4 worm cellular contexts compared by ENCODE assay signal in genomic region chrX:6097551-6097950, ce11.
TF ChIP-seq lines count a peak whose summit lies in the region.

Gene C15H9.4 (plus strand): TSS chrX:6097643.

TF ChIP-seq in whole organism, L2 larva, 48 proteins besides CTCF, POLR2A, EP300 and RAD21 (continues in another document):
- TF ChIP-seq lin-39 (tag; optimal IDR thresholded peaks at IDR 0.05; lab: Kevin White, UChicago) (no peak), egl-27 (tag; optimal IDR thresholded peaks at IDR 0.05; lab: Kevin White, UChicago) (peak; percentile 10), sem-4 (tag; optimal IDR thresholded peaks at IDR 0.05; lab: Kevin White, UChicago) (no peak), nhr-6 (tag; optimal IDR thresholded peaks at IDR 0.05; lab: Kevin White, UChicago) (no peak), ceh-16 (tag; optimal IDR thresholded peaks at IDR 0.05; lab: Kevin White, UChicago) (no peak), nhr-21 (tag; optimal IDR thresholded peaks at IDR 0.05; lab: Kevin White, UChicago) (no peak), fos-1 (tag; optimal IDR thresholded peaks at IDR 0.05; lab: Kevin White, UChicago) (no peak), C34F6.9 (tag; optimal IDR thresholded peaks at IDR 0.05; lab: Kevin White, UChicago) (peak; percentile 56), unc-39 (tag; optimal IDR thresholded peaks at IDR 0.05; lab: Kevin White, UChicago) (no peak), ama-1 (optimal IDR thresholded peaks at IDR 0.05; lab: Kevin White, UChicago) (no peak), ztf-1 (GFP tag; conservative IDR thresholded peaks at IDR 0.05; lab: Robert Waterston, UW) (no peak), mdl-1 (tag; optimal IDR thresholded peaks at IDR 0.05; lab: Kevin White, UChicago) (peak in 1 of 2 experiments; percentile 16), ztf-4 (tag; optimal IDR thresholded peaks at IDR 0.05; lab: Kevin White, UChicago) (no peak), nhr-11 (tag; optimal IDR thresholded peaks at IDR 0.05; lab: Kevin White, UChicago) (no peak), peb-1 (tag; optimal IDR thresholded peaks at IDR 0.05; lab: Kevin White, UChicago) (no peak), nhr-12 (tag; optimal IDR thresholded peaks at IDR 0.05; lab: Kevin White, UChicago) (no peak), snpc-4 (tag; optimal IDR thresholded peaks at IDR 0.05; lab: Kevin White, UChicago) (no peak), unc-62 (GFP tag; optimal IDR thresholded peaks at IDR 0.05; lab: Kevin White, UChicago) (no peak), dmd-4 (tag; optimal IDR thresholded peaks at IDR 0.05; lab: Kevin White, UChicago) (no peak), elt-3 (tag; optimal IDR thresholded peaks at IDR 0.05; lab: Kevin White, UChicago) (no peak), gmeb-1 (tag; optimal IDR thresholded peaks at IDR 0.05; lab: Kevin White, UChicago) (no peak), ztf-11 (tag; optimal IDR thresholded peaks at IDR 0.05; lab: Kevin White, UChicago) (no peak), elt-1 (tag; optimal IDR thresholded peaks at IDR 0.05; lab: Kevin White, UChicago) (no peak), F13H6.1 (tag; optimal IDR thresholded peaks at IDR 0.05; lab: Kevin White, UChicago) (peak; percentile 64)

TF ChIP-seq in whole organism, L4 larva, 104 proteins besides CTCF, POLR2A, EP300 and RAD21 (continues in another document):
- TF ChIP-seq arid-1 (GFP tag; conservative IDR thresholded peaks at IDR 0.05; lab: Robert Waterston, UW) (peak; percentile 25; the same call in 1 of the 2 replicates), ceh-62 (tag; optimal IDR thresholded peaks at IDR 0.05; lab: Kevin White, UChicago) (no peak), egl-43 (GFP tag; IDR thresholded peaks at IDR 0.05; lab: Robert Waterston, UW) (0 out of 2 replicates have a peak, but pooled peaks have one; percentile 17), lin-29 (GFP tag; IDR thresholded peaks at IDR 0.05; lab: Robert Waterston, UW) (no peak), set-16 (GFP tag; IDR thresholded peaks at IDR 0.05; lab: Robert Waterston, UW) (no peak), hmg-1.1 (GFP tag; IDR thresholded peaks at IDR 0.05; lab: Robert Waterston, UW) (peak; percentile 73), nhr-102 (tag; optimal IDR thresholded peaks at IDR 0.05; lab: Kevin White, UChicago) (peak; percentile 4), nhr-111 (GFP tag; optimal IDR thresholded peaks at IDR 0.05; lab: Kevin White, UChicago) (no peak), mdl-1 (tag; optimal IDR thresholded peaks at IDR 0.05; lab: Kevin White, UChicago) (peak in 1 of 2 experiments; percentile 7), sdz-12 (GFP tag; optimal IDR thresholded peaks at IDR 0.05; lab: Kevin White, UChicago) (no peak), lin-15B (tag; optimal IDR thresholded peaks at IDR 0.05; lab: Kevin White, UChicago) (no peak), zfp-2 (tag; optimal IDR thresholded peaks at IDR 0.05; lab: Kevin White, UChicago) (no peak), ctbp-1 (GFP tag; IDR thresholded peaks at IDR 0.05; lab: Robert Waterston, UW) (peak; percentile 56), unc-62 (GFP tag; optimal IDR thresholded peaks at IDR 0.05 in 1 of 2; lab: Kevin White, UChicago) (peak in 1 of 2 experiments; percentile 90), unc-62 (tag; optimal IDR thresholded peaks at IDR 0.05; lab: Kevin White, UChicago) (no peak), lir-3 (tag; optimal IDR thresholded peaks at IDR 0.05; lab: Kevin White, UChicago) (no peak), mep-1 (tag; optimal IDR thresholded peaks at IDR 0.05; lab: Kevin White, UChicago) (peak; percentile 68), aha-1 (tag; lab: Kevin White, UChicago) (peak; percentile 54), daf-16 (GFP tag; optimal IDR thresholded peaks at IDR 0.05; lab: Kevin White, UChicago) (no peak), daf-16 (tag; optimal IDR thresholded peaks at IDR 0.05; lab: Kevin White, UChicago) (peak; percentile 34), dmd-9 (GFP tag; IDR thresholded peaks at IDR 0.05; lab: Robert Waterston, UW) (no peak), hlh-30 (tag; optimal IDR thresholded peaks at IDR 0.05; lab: Kevin White, UChicago; ENCODE audit: insufficient read depth) (no peak), Y5F2A.4 (GFP tag; optimal IDR thresholded peaks at IDR 0.05; lab: Kevin White, UChicago) (no peak), pqm-1 (tag; optimal IDR thresholded peaks at IDR 0.05; lab: Kevin White, UChicago) (no peak), nhr-28 (tag; optimal IDR thresholded peaks at IDR 0.05; lab: Kevin White, UChicago) (no peak)

TF ChIP-seq in whole organism, late embryonic, 69 proteins besides CTCF, POLR2A, EP300 and RAD21 (continues in another document):
- TF ChIP-seq unc-86 (tag; optimal IDR thresholded peaks at IDR 0.05; lab: Kevin White, UChicago) (no peak), hlh-30 (tag; optimal IDR thresholded peaks at IDR 0.05; lab: Kevin White, UChicago; ENCODE audit: insufficient read depth) (no peak), nfya-1 (tag; optimal IDR thresholded peaks at IDR 0.05; lab: Kevin White, UChicago) (peak; percentile 74), Y22D7AL.16 (tag; optimal IDR thresholded peaks at IDR 0.05; lab: Kevin White, UChicago) (no peak), pag-3 (tag; optimal IDR thresholded peaks at IDR 0.05; lab: Kevin White, UChicago; ENCODE audit: borderline replicate concordance) (no peak), fax-1 (tag; optimal IDR thresholded peaks at IDR 0.05; lab: Kevin White, UChicago) (no peak), unc-55 (GFP tag; optimal IDR thresholded peaks at IDR 0.05; lab: Kevin White, UChicago) (peak; percentile 31), madf-2 (tag; optimal IDR thresholded peaks at IDR 0.05; lab: Kevin White, UChicago) (no peak), ahr-1 (tag; optimal IDR thresholded peaks at IDR 0.05; lab: Kevin White, UChicago) (no peak), T23F11.4 (GFP tag; optimal IDR thresholded peaks at IDR 0.05; lab: Kevin White, UChicago) (no peak), hlh-6 (tag; optimal IDR thresholded peaks at IDR 0.05; lab: Kevin White, UChicago) (no peak), ttx-3 (tag; optimal IDR thresholded peaks at IDR 0.05; lab: Kevin White, UChicago) (no peak), ceh-14 (tag; optimal IDR thresholded peaks at IDR 0.05; lab: Kevin White, UChicago) (peak; percentile 40), pha-4 (tag; optimal IDR thresholded peaks at IDR 0.05; lab: Kevin White, UChicago) (no peak), ama-1 (optimal IDR thresholded peaks at IDR 0.05; lab: Kevin White, UChicago) (no peak), dmd-4 (tag; optimal IDR thresholded peaks at IDR 0.05; lab: Kevin White, UChicago; ENCODE audit: borderline replicate concordance) (no peak), ets-4 (tag; optimal IDR thresholded peaks at IDR 0.05; lab: Kevin White, UChicago) (no peak), pax-1 (tag; optimal IDR thresholded peaks at IDR 0.05; lab: Kevin White, UChicago) (no peak), sox-2 (GFP tag; IDR thresholded peaks at IDR 0.05; lab: Robert Waterston, UW) (peak; percentile 76), sdc-2 (tag; optimal IDR thresholded peaks at IDR 0.05; lab: Kevin White, UChicago) (peak; percentile 56), ceh-31 (tag; optimal IDR thresholded peaks at IDR 0.05; lab: Kevin White, UChicago) (peak; percentile 57), K09A11.1 (tag; optimal IDR thresholded peaks at IDR 0.05; lab: Kevin White, UChicago; ENCODE audit: insufficient read depth) (no peak), F13H6.1 (tag; optimal IDR thresholded peaks at IDR 0.05; lab: Kevin White, UChicago) (no peak), npax-4 (tag; optimal IDR thresholded peaks at IDR 0.05; lab: Kevin White, UChicago) (no peak), K02D7.2 (tag; optimal IDR thresholded peaks at IDR 0.05; lab: Kevin White, UChicago) (no peak), ceh-34 (tag; optimal IDR thresholded peaks at IDR 0.05; lab: Kevin White, UChicago) (no peak)

TF ChIP-seq in whole organism, mixed stage, embryonic, 35 proteins besides CTCF, POLR2A, EP300 and RAD21 (continues in another document):
- TF ChIP-seq nhr-12 (tag; optimal IDR thresholded peaks at IDR 0.05; lab: Kevin White, UChicago) (no peak), tbx-8 (GFP tag; optimal IDR thresholded peaks at IDR 0.05; lab: Kevin White, UChicago) (no peak), lin-13 (tag; optimal IDR thresholded peaks at IDR 0.05; lab: Kevin White, UChicago) (peak; percentile 57), M03D4.4 (tag; optimal IDR thresholded peaks at IDR 0.05; lab: Kevin White, UChicago) (peak; percentile 66), nhr-76 (tag; optimal IDR thresholded peaks at IDR 0.05; lab: Kevin White, UChicago) (no peak), unc-120 (tag; optimal IDR thresholded peaks at IDR 0.05; lab: Kevin White, UChicago; ENCODE audit: poor library complexity, severe bottlenecking) (peak; percentile 59), nhr-28 (tag; optimal IDR thresholded peaks at IDR 0.05; lab: Kevin White, UChicago) (no peak), ceh-43 (GFP tag; optimal IDR thresholded peaks at IDR 0.05; lab: Kevin White, UChicago) (peak; percentile 49), hlh-1 (tag; optimal IDR thresholded peaks at IDR 0.05; lab: Kevin White, UChicago) (peak; percentile 73), cnd-1 (tag; optimal IDR thresholded peaks at IDR 0.05; lab: Kevin White, UChicago) (peak; percentile 84), unc-39 (tag; optimal IDR thresholded peaks at IDR 0.05; lab: Kevin White, UChicago) (no peak), blmp-1 (tag; optimal IDR thresholded peaks at IDR 0.05; lab: Kevin White, UChicago) (no peak), nhr-2 (tag; optimal IDR thresholded peaks at IDR 0.05; lab: Kevin White, UChicago) (no peak), ztf-11 (tag; optimal IDR thresholded peaks at IDR 0.05; lab: Kevin White, UChicago) (no peak), flh-1 (GFP tag; optimal IDR thresholded peaks at IDR 0.05; lab: Kevin White, UChicago) (no peak), unc-62 (GFP tag; optimal IDR thresholded peaks at IDR 0.05; lab: Kevin White, UChicago) (no peak), drap-1 (GFP tag; optimal IDR thresholded peaks at IDR 0.05; lab: Kevin White, UChicago) (peak; percentile 45), zip-8 (tag; optimal IDR thresholded peaks at IDR 0.05; lab: Kevin White, UChicago) (no peak), bed-3 (GFP tag; optimal IDR thresholded peaks at IDR 0.05; lab: Kevin White, UChicago) (no peak), ceh-83 (GFP tag; optimal IDR thresholded peaks at IDR 0.05; lab: Kevin White, UChicago) (peak; percentile 36), mls-2 (tag; optimal IDR thresholded peaks at IDR 0.05; lab: Kevin White, UChicago) (peak; percentile 70), ham-2 (GFP tag; optimal IDR thresholded peaks at IDR 0.05; lab: Kevin White, UChicago) (peak; percentile 88), elt-1 (tag; optimal IDR thresholded peaks at IDR 0.05; lab: Kevin White, UChicago; ENCODE audit: borderline replicate concordance, insufficient read depth) (peak; percentile 3), nhr-237 (tag; optimal IDR thresholded peaks at IDR 0.05; lab: Kevin White, UChicago) (no peak), mep-1 (tag; optimal IDR thresholded peaks at IDR 0.05; lab: Kevin White, UChicago) (peak; percentile 16), lsy-2 (tag; optimal IDR thresholded peaks at IDR 0.05; lab: Kevin White, UChicago) (peak; percentile 12), sptf-1 (tag; optimal IDR thresholded peaks at IDR 0.05; lab: Kevin White, UChicago) (peak; percentile 72), ceh-39 (tag; optimal IDR thresholded peaks at IDR 0.05; lab: Kevin White, UChicago) (peak; percentile 2), snpc-4 (tag; optimal IDR thresholded peaks at IDR 0.05; lab: Kevin White, UChicago) (no peak), mab-5 (tag; optimal IDR thresholded peaks at IDR 0.05; lab: Kevin White, UChicago) (no peak)
